Fruit fly (Drosophila melanogaster) whole organism, embryonic: Measurements from ENCODE around the gene dysc.

Experiments
- B-H1 ChIP-seq: fragments of 200-800 bp; sonication (Bioruptor generic); IDR thresholded peaks from 3 replicates; pipeline ENCODE4 v1.3.6; 2022; ENCODE audit warnings: missing biosample characterization, missing genetic modification characterization
- CG10209 ChIP-seq: fragments of 200-800 bp; sonication (Bioruptor generic); optimal IDR thresholded peaks from 3 replicates; lab custom pipeline; 2017; ENCODE audit warnings: missing biosample characterization, mild to moderate bottlenecking, missing genetic modification characterization, missing genetic modification reagents
- CG10267 ChIP-seq: fragments of 200-800 bp; sonication (Bioruptor generic); optimal IDR thresholded peaks from 2 replicates; lab custom pipeline; 2018; ENCODE audit warnings: missing biosample characterization, mild to moderate bottlenecking, missing genetic modification characterization, moderate library complexity
- CG11085 ChIP-seq: fragments of 200-800 bp; sonication (Bioruptor generic); IDR thresholded peaks from 2 replicates; pipeline ENCODE4 v1.3.6; 2022; ENCODE audit warnings: missing biosample characterization, missing genetic modification characterization
- CG11247 ChIP-seq: fragments of 200-800 bp; sonication (Bioruptor generic); IDR thresholded peaks from 2 replicates; pipeline ENCODE4 v1.3.6; 2022; ENCODE audit warnings: missing biosample characterization, missing genetic modification characterization
- CG11504 ChIP-seq: fragments of 200-800 bp; sonication (Bioruptor generic); optimal IDR thresholded peaks from 3 replicates; lab custom pipeline; 2019; ENCODE audit warnings: missing biosample characterization, mild to moderate bottlenecking, missing genetic modification characterization, moderate library complexity
- CG11695 ChIP-seq: fragments of 200-800 bp; sonication (Bioruptor generic); IDR thresholded peaks from 3 replicates; pipeline ENCODE4 v1.3.6; 2022; ENCODE audit warnings: missing biosample characterization, missing genetic modification characterization
- CG12769 ChIP-seq: fragments of 200-800 bp; sonication (Bioruptor generic); optimal IDR thresholded peaks from 2 replicates; lab custom pipeline; 2019; ENCODE audit warnings: missing biosample characterization, mild to moderate bottlenecking, missing genetic modification characterization, moderate library complexity
- CG14441 ChIP-seq: fragments of 200-800 bp; sonication (Bioruptor generic); IDR thresholded peaks from 2 replicates; pipeline ENCODE4 v1.3.6; 2022; ENCODE audit warnings: missing biosample characterization, missing genetic modification characterization
- CG16779 ChIP-seq: fragments of 200-800 bp; sonication (Bioruptor generic); IDR thresholded peaks from 2 replicates; pipeline ENCODE4 v1.3.6; 2022; ENCODE audit warnings: missing biosample characterization, missing genetic modification characterization
- CG16815 ChIP-seq: fragments of 200-800 bp; sonication (Bioruptor generic); optimal IDR thresholded peaks from 3 replicates; lab custom pipeline; 2017; ENCODE audit warnings: missing biosample characterization, mild to moderate bottlenecking, missing genetic modification characterization
- CG17361 ChIP-seq: fragments of 200-800 bp; sonication (Bioruptor generic); IDR thresholded peaks from 3 replicates; pipeline ENCODE4 v1.3.6; 2022; ENCODE audit warnings: missing biosample characterization, missing genetic modification characterization
- CG18619 ChIP-seq: fragments of 200-800 bp; sonication (Bioruptor generic); optimal IDR thresholded peaks from 3 replicates; lab custom pipeline; 2017; ENCODE audit warnings: missing biosample characterization, mild to moderate bottlenecking, missing genetic modification characterization
- CG18764 ChIP-seq: fragments of 200-800 bp; sonication (Bioruptor generic); optimal IDR thresholded peaks from 3 replicates; lab custom pipeline; 2016; ENCODE audit warnings: missing biosample characterization, missing genetic modification characterization
- CG3726 ChIP-seq: fragments of 200-800 bp; sonication (Bioruptor generic); IDR thresholded peaks from 3 replicates; pipeline ENCODE4, ENCODE4 v1.3.6; 2022; ENCODE audit warnings: missing biosample characterization, missing genetic modification characterization
- CG3838 ChIP-seq: fragments of 200-800 bp; sonication (Bioruptor generic); optimal IDR thresholded peaks from 3 replicates; lab custom pipeline; 2016; ENCODE audit warnings: missing biosample characterization, missing genetic modification characterization
- CG4282 ChIP-seq: fragments of 200-800 bp; sonication (Bioruptor generic); optimal IDR thresholded peaks from 2 replicates; lab custom pipeline; 2016; ENCODE audit warnings: missing biosample characterization, missing genetic modification characterization
- CG4617 ChIP-seq: fragments of 200-800 bp; sonication (Bioruptor generic); optimal IDR thresholded peaks from 3 replicates; lab custom pipeline; 2016; ENCODE audit warnings: missing biosample characterization, missing genetic modification characterization, borderline replicate concordance
- CG5180 ChIP-seq: fragments of 200-800 bp; sonication (Bioruptor generic); optimal IDR thresholded peaks from 3 replicates; lab custom pipeline; 2017; ENCODE audit warnings: missing biosample characterization, missing genetic modification characterization, mild to moderate bottlenecking, moderate library complexity, missing genetic modification reagents
- CG6689 ChIP-seq: fragments of 200-800 bp; sonication (Bioruptor generic); IDR thresholded peaks from 2 replicates; pipeline ENCODE4 v1.3.6; 2022; ENCODE audit warnings: missing biosample characterization, missing genetic modification characterization
- CG8478 ChIP-seq: fragments of >200 bp; optimal IDR thresholded peaks from 2 replicates; lab custom pipeline; 2018
- Camta ChIP-seq: fragments of 200-800 bp; sonication (Bioruptor generic); optimal IDR thresholded peaks from 2 replicates; lab custom pipeline; 2016; ENCODE audit warnings: missing biosample characterization, missing genetic modification characterization
- D19B ChIP-seq: fragments of 200-800 bp; sonication (Bioruptor generic); optimal IDR thresholded peaks from 2 replicates; lab custom pipeline; 2017; ENCODE audit warnings: missing biosample characterization, mild to moderate bottlenecking, missing genetic modification characterization
- Dip2 ChIP-seq: fragments of 200-800 bp; sonication (Bioruptor generic); IDR thresholded peaks from 2 replicates; pipeline ENCODE4 v1.3.6; 2022; ENCODE audit warnings: missing biosample characterization, missing genetic modification characterization
- Drgx ChIP-seq: fragments of 200-800 bp; sonication (Bioruptor generic); IDR thresholded peaks from 2 replicates; pipeline ENCODE4 v1.3.6; 2022; ENCODE audit warnings: missing biosample characterization, missing genetic modification characterization
- E2f2 ChIP-seq: fragments of 200-800 bp; sonication (Bioruptor generic); IDR thresholded peaks from 2 replicates; pipeline ENCODE4 v1.3.6; 2022; ENCODE audit warnings: missing biosample characterization, missing genetic modification characterization
- Ets97D ChIP-seq: fragments of 200-800 bp; sonication (Bioruptor generic); optimal IDR thresholded peaks from 3 replicates; lab custom pipeline; 2016; ENCODE audit warnings: missing biosample characterization, missing genetic modification characterization
- Hr51 ChIP-seq, 2 experiments: fragments of 200-800 bp; sonication (Bioruptor generic); optimal IDR thresholded peaks; 2 replicates in 1 of 2; 3 replicates in 1 of 2; lab custom pipeline; 2016 to 2018; ENCODE audit warnings: missing biosample characterization in 2 of 2, missing genetic modification characterization in 2 of 2, mild to moderate bottlenecking in 1 of 2, moderate library complexity in 1 of 2
- MBD-R2 ChIP-seq: fragments of 200-800 bp; sonication (Bioruptor generic); IDR thresholded peaks from 2 replicates; pipeline ENCODE4 v1.3.6; 2022; ENCODE audit warnings: missing biosample characterization, missing genetic modification characterization
- Meics ChIP-seq: fragments of 200-800 bp; sonication (Bioruptor generic); optimal IDR thresholded peaks from 2 replicates; lab custom pipeline; 2017; ENCODE audit warnings: missing biosample characterization, mild to moderate bottlenecking, missing genetic modification characterization
- NC2α ChIP-seq: fragments of 200-800 bp; sonication (Bioruptor generic); optimal IDR thresholded peaks from 2 replicates; lab custom pipeline; 2016; ENCODE audit warnings: missing biosample characterization, missing genetic modification characterization
- NFAT ChIP-seq: fragments of 200-800 bp; sonication (Bioruptor generic); IDR thresholded peaks from 2 replicates; pipeline ENCODE4 v1.3.6; 2022; ENCODE audit warnings: missing biosample characterization, missing genetic modification characterization
- Sox100B ChIP-seq: fragments of 200-800 bp; sonication (Bioruptor generic); optimal IDR thresholded peaks from 3 replicates; lab custom pipeline; 2018; ENCODE audit warnings: missing biosample characterization, mild to moderate bottlenecking, missing genetic modification characterization
- Ssrp ChIP-seq: fragments of 200-800 bp; sonication (Bioruptor generic); optimal IDR thresholded peaks from 2 replicates; lab custom pipeline; 2018; ENCODE audit warnings: missing biosample characterization, mild to moderate bottlenecking, missing genetic modification characterization, moderate library complexity
- Vsx1 ChIP-seq: fragments of 200-800 bp; sonication (Bioruptor generic); optimal IDR thresholded peaks from 2 replicates; lab custom pipeline; 2017; ENCODE audit warnings: missing biosample characterization, mild to moderate bottlenecking, missing genetic modification characterization, missing genetic modification reagents
- aop ChIP-seq: fragments of 200-800 bp; sonication (Bioruptor generic); IDR thresholded peaks from 2 replicates; pipeline ENCODE4 v1.3.6; 2022; ENCODE audit warnings: missing biosample characterization, missing genetic modification characterization
- corto ChIP-seq: fragments of 200-800 bp; sonication (Bioruptor generic); optimal IDR thresholded peaks from 2 replicates; lab custom pipeline; 2016; ENCODE audit warnings: missing biosample characterization, mild to moderate bottlenecking, missing genetic modification characterization, moderate library complexity
- croc ChIP-seq: fragments of 200-800 bp; sonication (Bioruptor generic); conservative IDR thresholded peaks from 3 replicates; pipeline ENCODE4 v1.3.6; 2022; ENCODE audit warnings: missing biosample characterization, missing genetic modification characterization
- dmrt11E ChIP-seq: fragments of 200-800 bp; sonication (Bioruptor generic); optimal IDR thresholded peaks from 3 replicates; lab custom pipeline; 2018; ENCODE audit warnings: missing biosample characterization, mild to moderate bottlenecking, missing genetic modification characterization, moderate library complexity
- emc ChIP-seq: fragments of 200-800 bp; sonication (Bioruptor generic); optimal IDR thresholded peaks from 2 replicates; lab custom pipeline; 2016; ENCODE audit warnings: missing biosample characterization, missing genetic modification characterization
- jumu ChIP-seq: fragments of 200-800 bp; sonication (Bioruptor generic); optimal IDR thresholded peaks from 3 replicates; lab custom pipeline; 2016; ENCODE audit warnings: missing biosample characterization, missing genetic modification characterization
- lilli ChIP-seq: fragments of 200-800 bp; sonication (Bioruptor generic); optimal IDR thresholded peaks from 3 replicates; lab custom pipeline; 2016; ENCODE audit warnings: missing biosample characterization, missing genetic modification characterization
- lmd ChIP-seq: fragments of 200-800 bp; sonication (Bioruptor generic); IDR thresholded peaks from 2 replicates; pipeline ENCODE4 v1.3.6; 2022; ENCODE audit warnings: missing biosample characterization, missing genetic modification characterization
- nerfin-2 ChIP-seq: fragments of 200-800 bp; sonication (Bioruptor generic); IDR thresholded peaks from 2 replicates; pipeline ENCODE4 v1.3.6; 2022; ENCODE audit warnings: missing biosample characterization, missing genetic modification characterization; ENCODE audit not compliant: partially characterized antibody
- org-1 ChIP-seq: fragments of 200-800 bp; sonication (Bioruptor generic); optimal IDR thresholded peaks from 2 replicates; lab custom pipeline; 2017; ENCODE audit warnings: missing biosample characterization, missing genetic modification characterization
- p53 ChIP-seq: fragments of 200-800 bp; sonication (Bioruptor generic); optimal IDR thresholded peaks from 2 replicates; lab custom pipeline; 2016; ENCODE audit warnings: missing biosample characterization, missing genetic modification characterization
- pum ChIP-seq: fragments of 200-800 bp; sonication (Bioruptor generic); optimal IDR thresholded peaks from 2 replicates; lab custom pipeline; 2016; ENCODE audit warnings: missing biosample characterization, missing genetic modification characterization
- sd ChIP-seq: fragments of 200-800 bp; sonication (Bioruptor generic); optimal IDR thresholded peaks from 3 replicates; lab custom pipeline; 2018; ENCODE audit warnings: missing biosample characterization, mild to moderate bottlenecking, missing genetic modification characterization, moderate library complexity
- slbo ChIP-seq: fragments of 200-800 bp; sonication (Bioruptor generic); IDR thresholded peaks from 2 replicates; pipeline ENCODE4 v1.3.6; 2022; ENCODE audit warnings: missing biosample characterization, missing genetic modification characterization
- sr ChIP-seq: fragments of 200-800 bp; sonication (Bioruptor generic); IDR thresholded peaks from 3 replicates; pipeline ENCODE4 v1.3.6; 2022; ENCODE audit warnings: missing biosample characterization, missing genetic modification characterization
- usp ChIP-seq: fragments of >200 bp; optimal IDR thresholded peaks from 2 replicates; lab custom pipeline; 2017; ENCODE audit warnings: missing biosample characterization, missing genetic modification characterization

Gene dysc

DNA sequence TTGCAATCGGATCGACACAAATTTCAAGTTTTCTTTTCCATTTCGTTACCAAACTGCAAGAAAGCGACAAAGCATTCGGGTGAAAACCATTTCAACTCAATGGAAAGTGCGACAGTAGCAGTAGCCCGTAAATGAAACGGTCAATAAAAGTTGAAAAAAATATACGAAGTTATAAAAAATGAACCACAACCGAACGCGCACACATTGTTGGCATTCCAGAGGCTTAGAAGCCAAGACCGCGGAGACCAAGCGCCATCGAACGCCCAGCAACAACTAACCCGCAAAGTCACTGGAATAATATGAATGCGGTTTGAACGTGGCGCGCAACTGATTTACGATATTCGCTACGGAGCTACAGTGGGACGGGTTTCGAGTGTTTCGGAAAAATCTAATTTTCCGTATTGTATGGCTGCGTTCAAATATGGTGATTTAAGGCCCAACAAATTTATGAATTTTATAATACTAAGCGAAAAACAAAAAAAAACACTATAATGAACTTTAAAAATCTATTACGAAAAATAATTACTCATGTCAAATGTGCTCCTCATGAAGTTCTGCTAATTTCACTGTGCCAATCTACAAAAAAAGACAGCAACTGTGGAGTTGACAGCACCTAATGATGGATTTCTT lies 19.1 kb upstream of the dysc start (continued):
- TF ChIP-seq croc (GFP tag; lab: Robert Waterston, UW), result no peak; the same call in 1 of the 3 replicates
- no peak for TF ChIP-seq Vsx1 (GFP tag; lab: Kevin White, UChicago)
- peak; percentile 29 for TF ChIP-seq B-H1 (GFP tag; lab: Robert Waterston, UW)
- TF ChIP-seq Meics (GFP tag; lab: Kevin White, UChicago), result peak; percentile 53
- TF ChIP-seq Drgx (GFP tag; lab: Robert Waterston, UW), result peak; percentile 74
- TF ChIP-seq CG11247 (GFP tag; lab: Robert Waterston, UW), result no peak
- TF ChIP-seq CG6689 (GFP tag; lab: Robert Waterston, UW), result peak; percentile 53
- no peak for TF ChIP-seq p53 (GFP tag; lab: Kevin White, UChicago)
- 0 out of 2 replicates have a peak, but pooled peaks have one; percentile 17 for TF ChIP-seq MBD-R2 (GFP tag; lab: Robert Waterston, UW)
- TF ChIP-seq Ets97D, result peak; percentile 26
- TF ChIP-seq CG12769, result no peak
- TF ChIP-seq CG17361, result peak; percentile 71; the same call in 2 of the 3 replicates
- peak; percentile 30 for TF ChIP-seq Ssrp (tag; lab: Kevin White, UChicago)
- peak; percentile 70 for TF ChIP-seq lilli (GFP tag; lab: Kevin White, UChicago)
- no peak for TF ChIP-seq Dip2 (GFP tag; lab: Robert Waterston, UW)
- TF ChIP-seq Hr51 (GFP tag; optimal IDR thresholded peaks at IDR 0.05; lab: Kevin White, UChicago), result peak; percentile 31 to 56
- TF ChIP-seq CG5180 (GFP tag; lab: Kevin White, UChicago), result peak; percentile 88
- 0 out of 2 replicates have a peak, but pooled peaks have one; percentile 19 for TF ChIP-seq NFAT (GFP tag; lab: Robert Waterston, UW)
- no peak for TF ChIP-seq corto (GFP tag; lab: Kevin White, UChicago)
- TF ChIP-seq jumu (GFP tag; lab: Kevin White, UChicago), result peak; percentile 56
- TF ChIP-seq CG11504 (tag; lab: Kevin White, UChicago), result peak; percentile 58
- peak; percentile 32 for TF ChIP-seq Sox100B (GFP tag; lab: Kevin White, UChicago)
- peak; percentile 61; the same call in 1 of the 2 replicates for TF ChIP-seq slbo
- no peak for TF ChIP-seq nerfin-2 (GFP tag; lab: Robert Waterston, UW)
- peak; percentile 10 for TF ChIP-seq CG3838 (GFP tag; lab: Kevin White, UChicago)
- TF ChIP-seq CG10267, result peak; percentile 19
- TF ChIP-seq lmd, result peak; percentile 61
- TF ChIP-seq CG3726, result no peak
- no peak for TF ChIP-seq usp
- TF ChIP-seq sd (tag; lab: Kevin White, UChicago), result peak; percentile 98
- no peak for TF ChIP-seq aop (GFP tag; lab: Robert Waterston, UW)
- peak; percentile 51 for TF ChIP-seq CG4282 (GFP tag; lab: Kevin White, UChicago)
- no peak for TF ChIP-seq CG11085 (GFP tag; lab: Robert Waterston, UW)
- peak; percentile 74 for TF ChIP-seq E2f2 (GFP tag; lab: Robert Waterston, UW)
- TF ChIP-seq CG16779 (GFP tag; lab: Robert Waterston, UW), result no peak
- peak; percentile 14 for TF ChIP-seq D19B
- peak; percentile 27; the same call in 1 of the 3 replicates for TF ChIP-seq sr (GFP tag; lab: Robert Waterston, UW)
- TF ChIP-seq org-1 (GFP tag; lab: Kevin White, UChicago), result no peak
- TF ChIP-seq dmrt11E (tag; lab: Kevin White, UChicago), result peak; percentile 28
- no peak for TF ChIP-seq emc (GFP tag; lab: Kevin White, UChicago)
- peak; percentile 35 for TF ChIP-seq pum (GFP tag; lab: Kevin White, UChicago)
- TF ChIP-seq CG8478 (lab: Kevin White, UChicago), result no peak
- TF ChIP-seq NC2α, result no peak
- TF ChIP-seq CG16815 (GFP tag; lab: Kevin White, UChicago), result peak; percentile 11
- TF ChIP-seq CG18619 (GFP tag; lab: Kevin White, UChicago), result peak; percentile 48
- TF ChIP-seq CG18764 (GFP tag; lab: Kevin White, UChicago), result peak; percentile 34
- peak; percentile 23 for TF ChIP-seq CG4617 (GFP tag; lab: Kevin White, UChicago)
- peak; percentile 24 for TF ChIP-seq CG10209 (GFP tag; lab: Kevin White, UChicago)
- TF ChIP-seq CG14441 (GFP tag; lab: Robert Waterston, UW), result peak; percentile 64
- peak; percentile 45; the same call in 2 of the 3 replicates for TF ChIP-seq CG11695 (GFP tag; lab: Robert Waterston, UW)
- peak; percentile 11 for TF ChIP-seq Camta (GFP tag; lab: Kevin White, UChicago)
